Fruit fly (Drosophila melanogaster): ENCODE data around the gene for.
A peak's percentile ranks its signal among the peaks of the same experiment; 100 is the strongest.

for gene

dm6 chr2L:3655698-3656105 lies 1.1 kb downstream of the for start (continued):
- peak; percentile 97 for TF ChIP-seq pb (GFP tag; optimal IDR thresholded peaks at IDR 0.05)
- peak; percentile 99 for TF ChIP-seq NfI (GFP tag; optimal IDR thresholded peaks at IDR 0.05)
- peak; percentile 96 for TF ChIP-seq chn (GFP tag; optimal IDR thresholded peaks at IDR 0.05)
- peak; percentile 97 for TF ChIP-seq disco-r (GFP tag; optimal IDR thresholded peaks at IDR 0.05)
- peak; percentile 97 for TF ChIP-seq en (GFP tag; optimal IDR thresholded peaks at IDR 0.05)
- peak; percentile 99 for TF ChIP-seq CoRest (tag; optimal IDR thresholded peaks at IDR 0.05)
- peak; percentile 98 for TF ChIP-seq CG9727 (GFP tag; optimal IDR thresholded peaks at IDR 0.05)
- no peak for TF ChIP-seq knrl (GFP tag; IDR thresholded peaks at IDR 0.05; ENCODE audit: partially characterized antibody)
- TF ChIP-seq CG8290 (GFP tag; optimal IDR thresholded peaks at IDR 0.05): peak; percentile 97
- peak; percentile 88 to 99 for TF ChIP-seq CG8290 (tag; optimal IDR thresholded peaks at IDR 0.05)
- TF ChIP-seq CG11398 (GFP tag; optimal IDR thresholded peaks at IDR 0.05): peak; percentile 97
- peak; percentile 97 to 98 for TF ChIP-seq chif (GFP tag; optimal IDR thresholded peaks at IDR 0.05)
- TF ChIP-seq CG42726 (GFP tag; IDR thresholded peaks at IDR 0.05; ENCODE audit: partially characterized antibody): no peak
- TF ChIP-seq sug (tag; optimal IDR thresholded peaks at IDR 0.05): peak; percentile 98
- TF ChIP-seq CG34376 (GFP tag; optimal IDR thresholded peaks at IDR 0.05): peak; percentile 99
- peak; percentile 99 for TF ChIP-seq tap (tag; optimal IDR thresholded peaks at IDR 0.05)
- TF ChIP-seq gem (tag; optimal IDR thresholded peaks at IDR 0.05): peak; percentile 99
- TF ChIP-seq CG11695 (GFP tag; IDR thresholded peaks at IDR 0.05): peak; percentile 99
- peak; percentile 97 for TF ChIP-seq kni (GFP tag; optimal IDR thresholded peaks at IDR 0.05)
- peak; percentile 96 for TF ChIP-seq CG3065 (GFP tag; optimal IDR thresholded peaks at IDR 0.05)
- peak; percentile 99 for TF ChIP-seq pho (GFP tag; optimal IDR thresholded peaks at IDR 0.05)
- TF ChIP-seq pros (GFP tag; optimal IDR thresholded peaks at IDR 0.05): peak; percentile 88
- TF ChIP-seq ems (GFP tag; optimal IDR thresholded peaks at IDR 0.05): peak; percentile 98
- TF ChIP-seq Lpt (GFP tag; optimal IDR thresholded peaks at IDR 0.05): no peak
- peak; percentile 98 for TF ChIP-seq nmo (GFP tag; optimal IDR thresholded peaks at IDR 0.05)
- peak; percentile 93 for TF ChIP-seq exex (tag; optimal IDR thresholded peaks at IDR 0.05)
- no peak for TF ChIP-seq hb (GFP tag; IDR thresholded peaks at IDR 0.05; ENCODE audit: partially characterized antibody)
- TF ChIP-seq CG10462 (GFP tag; optimal IDR thresholded peaks at IDR 0.05): peak; percentile 96
- TF ChIP-seq CG4360 (GFP tag; IDR thresholded peaks at IDR 0.05): peak; percentile 97
- peak; percentile 95 for TF ChIP-seq CG33213 (GFP tag; optimal IDR thresholded peaks at IDR 0.05)
- peak; percentile 99 for TF ChIP-seq unpg (GFP tag; optimal IDR thresholded peaks at IDR 0.05)
- TF ChIP-seq ttk (GFP tag; IDR thresholded peaks at IDR 0.05): peak; percentile 97
- no peak for TF ChIP-seq tna (GFP tag; IDR thresholded peaks at IDR 0.05; ENCODE audit: partially characterized antibody)
- TF ChIP-seq pita (GFP tag; optimal IDR thresholded peaks at IDR 0.05): no peak
- peak; percentile 98 for TF ChIP-seq CG5245 (GFP tag; optimal IDR thresholded peaks at IDR 0.05)
- TF ChIP-seq CG13624 (GFP tag; optimal IDR thresholded peaks at IDR 0.05): peak; percentile 99
- TF ChIP-seq Scr (GFP tag; IDR thresholded peaks at IDR 0.05; ENCODE audit: partially characterized antibody): no peak
- TF ChIP-seq Hmr (GFP tag; optimal IDR thresholded peaks at IDR 0.05): peak; percentile 98
- TF ChIP-seq D19B (GFP tag; optimal IDR thresholded peaks at IDR 0.05): peak; percentile 93
- peak; percentile 95 for TF ChIP-seq MTF-1 (GFP tag; optimal IDR thresholded peaks at IDR 0.05; ENCODE audit: borderline replicate concordance)
- TF ChIP-seq BtbVII (GFP tag; optimal IDR thresholded peaks at IDR 0.05): peak; percentile 98
- peak; percentile 98 for TF ChIP-seq Ada2b (GFP tag; IDR thresholded peaks at IDR 0.05)
- peak; percentile 94; the same call in 1 of the 2 replicates for TF ChIP-seq ham (GFP tag; IDR thresholded peaks at IDR 0.05)
- peak; percentile 97 for TF ChIP-seq CG9609 (GFP tag; optimal IDR thresholded peaks at IDR 0.05)
- peak; percentile 88 for TF ChIP-seq Doc2 (GFP tag; IDR thresholded peaks at IDR 0.05)
- TF ChIP-seq cato (GFP tag; optimal IDR thresholded peaks at IDR 0.05; ENCODE audit: borderline replicate concordance): peak; percentile 94
- peak; percentile 95 for TF ChIP-seq bowl (GFP tag; IDR thresholded peaks at IDR 0.05)
- TF ChIP-seq vvl (GFP tag; IDR thresholded peaks at IDR 0.05): peak; percentile 99
- peak; percentile 4 for TF ChIP-seq kah (GFP tag; optimal IDR thresholded peaks at IDR 0.05)
- peak; percentile 96 for TF ChIP-seq al (GFP tag; IDR thresholded peaks at IDR 0.05)
- TF ChIP-seq CG15011 (GFP tag; optimal IDR thresholded peaks at IDR 0.05): peak; percentile 97
